Fruit fly (Drosophila melanogaster): Measurements from ENCODE around the gene CG11970.

The CG11970 gene

dm6 chr3R:8957739-8958138, 26.8 kb upstream of the CG11970 start:
- TF ChIP-seq CG8478 (optimal IDR thresholded peaks at IDR 0.05) (no peak), CTCF (optimal IDR thresholded peaks at IDR 0.05) (no peak)

dm6 chr3R:8958300-8958699, 26.2 kb upstream of the CG11970 start:
- TF ChIP-seq CTCF (optimal IDR thresholded peaks at IDR 0.05) (no peak), CG8478 (optimal IDR thresholded peaks at IDR 0.05) (no peak)

DNA sequence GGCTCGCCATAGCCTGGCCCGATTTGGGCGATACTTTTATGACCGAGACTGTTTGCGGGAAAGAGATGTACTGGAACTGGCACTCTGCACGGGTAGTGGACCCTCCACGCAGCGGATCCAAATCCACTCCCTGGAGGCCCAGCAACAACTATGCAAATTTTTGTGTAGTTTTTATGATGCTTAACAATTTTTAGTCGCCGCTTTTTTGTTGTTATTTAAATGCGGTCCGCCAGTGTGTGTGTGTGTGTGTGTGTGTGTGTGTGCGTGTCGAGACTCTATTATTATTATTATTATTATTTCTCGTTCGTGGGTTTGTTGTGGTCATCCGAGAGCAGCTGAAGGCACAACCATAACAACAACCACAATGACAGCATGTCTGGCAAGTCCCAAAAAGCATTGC, 25.4 kb upstream of the CG11970 start:
- TF ChIP-seq CTCF (optimal IDR thresholded peaks at IDR 0.05) = no peak
- no peak for TF ChIP-seq CG8478 (optimal IDR thresholded peaks at IDR 0.05)

DNA sequence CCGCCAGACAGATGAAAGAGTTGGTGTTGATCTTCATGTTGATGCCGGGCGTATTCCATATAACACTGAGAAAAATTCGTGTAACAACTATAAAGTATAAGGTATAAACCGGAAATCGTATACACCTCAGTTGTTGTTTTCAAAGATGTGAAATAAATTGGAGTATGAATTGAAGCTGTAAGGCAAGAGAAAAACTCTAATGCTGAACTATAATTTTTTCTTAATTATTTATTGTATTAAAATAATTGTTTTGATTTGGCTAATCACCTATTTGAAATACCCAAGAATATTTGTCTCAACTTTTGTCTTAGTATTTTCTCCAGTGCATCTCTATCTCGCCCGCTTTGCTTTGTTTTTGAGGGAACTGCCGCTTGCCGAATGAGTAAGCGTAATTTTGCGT, 24.2 kb upstream of the CG11970 start:
- TF ChIP-seq CTCF (optimal IDR thresholded peaks at IDR 0.05) (no peak), CG8478 (optimal IDR thresholded peaks at IDR 0.05) (no peak)

DNA sequence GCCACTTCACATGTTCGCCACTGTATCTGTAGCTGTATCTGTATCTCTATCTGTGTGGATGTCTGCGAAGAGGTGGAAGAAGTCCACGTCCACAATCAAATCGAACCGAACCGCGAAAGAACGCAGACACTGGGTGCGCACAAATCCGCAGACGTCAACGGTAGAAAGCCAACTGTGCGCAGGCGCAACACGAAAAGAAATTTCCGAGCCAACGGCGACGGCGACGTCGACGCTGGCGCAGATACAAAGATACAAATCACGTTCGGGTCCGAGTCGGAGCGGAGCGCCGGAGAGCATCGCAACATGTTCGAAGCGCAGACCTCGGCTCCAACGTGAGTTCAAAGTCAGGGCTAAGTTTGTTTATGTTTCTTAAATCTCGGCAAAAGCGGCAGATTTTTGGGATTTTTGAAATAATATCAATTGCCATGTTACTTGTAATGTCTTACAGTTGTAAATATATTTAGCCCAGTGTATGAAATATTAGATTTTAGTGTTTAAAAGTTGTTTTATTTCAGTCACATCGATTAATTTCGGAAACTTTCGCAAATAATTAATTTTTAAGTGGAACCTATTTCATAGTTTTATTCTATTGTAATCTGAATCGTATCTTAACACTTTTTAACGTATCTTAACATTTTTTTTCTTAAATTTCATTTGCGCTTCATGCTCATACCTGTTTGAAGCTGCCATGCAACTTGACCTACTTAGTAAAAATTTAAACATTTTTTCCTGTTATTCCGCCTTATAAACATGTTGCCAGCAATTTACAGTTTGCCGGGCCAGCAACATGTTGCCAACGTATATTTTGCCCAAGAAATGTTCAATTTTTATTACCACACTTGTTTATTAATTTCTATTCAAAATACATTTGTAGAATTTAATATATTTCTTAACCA, 21.4 kb upstream of the CG11970 start, which contains the start of gene ich:
TSS of gene ich (minus strand) at position 178 of the 896 bp plus-strand sequence.
- TF ChIP-seq CTCF (optimal IDR thresholded peaks at IDR 0.05) (no peak), CG8478 (optimal IDR thresholded peaks at IDR 0.05) (no peak)

DNA sequence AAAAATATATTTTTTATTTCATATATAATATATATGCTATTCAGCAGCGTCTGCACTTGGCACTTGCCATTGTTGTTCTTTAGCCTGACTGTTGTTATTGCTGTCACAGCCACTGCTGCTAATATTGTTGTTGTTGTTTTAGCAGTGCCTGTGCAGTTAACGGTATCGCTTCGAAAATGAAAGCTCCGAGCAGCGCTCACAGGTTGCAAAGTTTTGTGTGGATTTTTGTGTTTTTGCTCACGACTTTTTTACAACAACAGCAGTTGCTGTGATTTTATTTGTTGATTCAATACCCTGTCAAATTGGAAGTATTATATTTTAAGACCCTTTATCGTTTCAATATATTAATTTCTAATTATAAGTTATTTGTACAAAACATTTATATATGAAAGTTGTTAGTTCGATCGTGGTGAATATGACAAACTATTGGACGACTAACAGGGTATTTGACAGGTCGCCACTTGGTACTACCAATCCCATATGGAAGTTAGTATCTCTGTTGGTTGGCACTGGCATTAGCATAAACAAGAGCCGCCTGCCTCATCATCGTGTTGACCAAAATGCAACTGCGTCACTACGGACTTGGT, 20.7 kb upstream of the CG11970 start:
- no peak for TF ChIP-seq CTCF (optimal IDR thresholded peaks at IDR 0.05)

- TF ChIP-seq CG8478 (optimal IDR thresholded peaks at IDR 0.05) (no peak), CTCF (optimal IDR thresholded peaks at IDR 0.05) (no peak)
Observed at dm6 chr3R:8965546-8965945, 19.0 kb upstream of the CG11970 start.

DNA sequence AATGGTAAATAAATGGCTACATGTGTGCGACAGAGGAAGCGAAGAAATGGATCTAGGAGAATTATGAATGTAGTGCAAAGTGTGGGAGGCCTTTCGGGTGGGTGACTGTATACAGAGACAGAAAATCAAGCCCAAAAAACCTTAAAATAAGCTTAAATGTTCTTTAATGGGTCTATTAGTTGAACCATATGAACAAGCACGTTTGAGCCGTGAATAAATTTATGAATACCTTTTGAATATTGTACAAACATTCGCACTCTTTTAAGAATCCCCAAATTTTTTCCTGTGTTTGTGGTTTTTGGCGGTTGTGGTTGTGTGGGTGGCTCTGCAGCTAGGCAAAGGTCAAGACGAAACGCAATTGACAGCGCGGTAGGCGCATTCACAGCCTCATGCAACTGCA, 17.9 kb upstream of the CG11970 start:
- TF ChIP-seq CTCF (optimal IDR thresholded peaks at IDR 0.05) (no peak), CG8478 (optimal IDR thresholded peaks at IDR 0.05) (no peak)

DNA sequence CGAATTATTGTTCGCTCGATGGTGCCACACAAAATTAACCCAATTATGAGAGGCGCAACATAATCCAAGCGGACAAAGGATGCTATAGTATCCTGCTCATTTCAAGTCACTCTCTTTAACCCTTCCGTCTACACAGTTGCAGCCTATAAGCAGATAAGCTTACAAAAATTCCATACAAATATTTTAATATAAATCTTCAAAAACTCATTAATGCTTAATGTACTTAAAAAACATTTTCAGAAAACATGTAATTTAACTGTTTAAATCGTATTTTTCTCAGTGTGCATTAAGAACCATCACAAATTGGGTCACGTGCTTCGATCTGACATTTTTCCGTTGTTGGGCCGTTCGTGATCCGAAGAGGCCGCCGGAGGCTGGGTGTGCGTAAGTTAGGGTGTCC, 15.7 kb upstream of the CG11970 start:
- TF ChIP-seq CG8478 (optimal IDR thresholded peaks at IDR 0.05) = no peak
- no peak for TF ChIP-seq CTCF (optimal IDR thresholded peaks at IDR 0.05)

DNA sequence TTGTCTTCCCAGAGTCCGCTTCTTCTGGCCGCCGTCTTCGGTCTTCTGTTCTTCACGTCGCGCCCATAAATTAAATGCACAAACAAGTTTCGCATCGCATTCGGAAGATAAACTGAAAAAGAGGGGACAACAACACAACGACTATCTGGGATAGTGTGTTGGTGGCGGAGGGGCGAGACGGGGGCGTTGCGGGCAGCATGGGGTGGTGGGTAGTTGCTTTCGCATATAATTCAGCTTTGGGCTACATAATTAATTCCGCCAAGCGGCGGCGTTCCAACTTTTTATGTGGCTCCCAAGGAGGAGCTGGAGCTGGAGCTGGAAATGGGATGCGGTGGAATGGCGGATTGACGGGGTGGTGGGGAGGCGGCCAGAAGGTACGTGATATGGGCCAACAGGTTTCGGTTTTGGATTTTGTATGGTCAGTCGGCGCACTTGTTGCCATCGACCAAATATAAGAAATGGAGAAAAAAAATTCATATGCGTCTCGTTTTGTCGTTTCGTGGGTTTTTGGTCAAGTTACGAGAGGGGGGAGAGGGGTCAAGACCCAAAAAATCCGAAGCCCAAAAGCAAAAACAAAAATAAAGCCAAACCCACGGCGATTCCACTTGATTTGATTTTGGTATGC, 15.1 kb upstream of the CG11970 start:
- TF ChIP-seq CG8478 (optimal IDR thresholded peaks at IDR 0.05) = no peak

DNA sequence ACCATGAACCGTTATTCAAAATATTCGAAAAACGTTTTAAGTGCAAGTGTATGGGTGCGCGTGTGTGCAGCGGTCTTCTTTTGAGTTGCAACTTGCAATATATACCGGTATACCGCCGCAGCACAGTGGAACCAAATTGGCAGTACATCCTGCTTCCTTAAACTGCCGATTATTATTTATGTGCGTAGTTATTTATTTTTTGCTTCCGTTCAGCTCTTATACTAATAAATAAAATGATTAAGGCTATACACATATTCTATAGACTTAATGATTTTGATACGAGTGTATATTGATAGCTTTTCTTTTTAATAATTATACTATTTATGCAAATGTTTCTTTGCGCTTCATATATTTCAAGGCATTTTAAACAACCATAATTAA, 14.6 kb upstream of the CG11970 start:
- TF ChIP-seq CG8478 (optimal IDR thresholded peaks at IDR 0.05) (no peak), CTCF (optimal IDR thresholded peaks at IDR 0.05) (no peak)

DNA sequence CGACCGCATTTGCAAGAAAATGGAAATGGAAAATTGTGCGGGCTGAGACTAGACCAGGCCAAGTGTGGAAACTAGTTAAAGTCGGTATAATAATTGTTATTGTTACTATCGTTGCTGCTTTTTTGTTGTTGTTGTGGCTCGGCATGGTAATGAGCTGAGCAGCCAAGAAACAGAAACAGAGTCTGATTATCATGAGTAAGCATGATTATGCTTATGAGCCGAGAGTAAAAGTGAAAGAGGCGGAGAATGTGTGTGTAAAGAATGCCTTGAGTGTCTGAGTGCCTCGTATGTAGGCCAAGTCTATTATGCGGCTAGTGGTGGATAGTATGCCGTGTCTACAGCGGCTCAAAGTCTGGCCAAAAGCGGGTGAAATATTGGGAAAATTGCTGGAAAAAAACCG, 13.8 kb upstream of the CG11970 start:
- no peak for TF ChIP-seq CTCF (optimal IDR thresholded peaks at IDR 0.05)
- TF ChIP-seq CG8478 (optimal IDR thresholded peaks at IDR 0.05) = no peak

DNA sequence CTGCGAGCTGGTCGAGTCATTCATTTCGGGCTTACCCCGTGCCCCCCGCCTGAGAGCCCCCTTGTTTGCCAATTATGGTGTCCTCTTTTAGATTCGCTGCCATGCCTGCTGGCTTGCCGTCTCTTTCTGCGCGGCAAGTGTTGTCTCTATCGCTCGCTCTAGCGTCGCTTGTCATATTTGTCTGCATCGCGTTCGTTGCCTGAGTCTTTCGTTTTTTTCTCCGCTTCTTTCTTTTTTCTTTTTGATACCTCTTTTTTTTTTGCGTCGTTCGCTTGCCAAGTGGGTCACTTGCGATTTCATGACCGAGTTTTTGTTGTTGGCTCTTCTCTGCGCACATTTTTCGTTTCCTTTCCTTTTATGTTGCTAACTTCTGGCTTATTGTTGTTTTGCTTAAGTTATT, 12.7 kb upstream of the CG11970 start:
- TF ChIP-seq CG8478 (optimal IDR thresholded peaks at IDR 0.05) (no peak), CTCF (optimal IDR thresholded peaks at IDR 0.05) (no peak)

DNA sequence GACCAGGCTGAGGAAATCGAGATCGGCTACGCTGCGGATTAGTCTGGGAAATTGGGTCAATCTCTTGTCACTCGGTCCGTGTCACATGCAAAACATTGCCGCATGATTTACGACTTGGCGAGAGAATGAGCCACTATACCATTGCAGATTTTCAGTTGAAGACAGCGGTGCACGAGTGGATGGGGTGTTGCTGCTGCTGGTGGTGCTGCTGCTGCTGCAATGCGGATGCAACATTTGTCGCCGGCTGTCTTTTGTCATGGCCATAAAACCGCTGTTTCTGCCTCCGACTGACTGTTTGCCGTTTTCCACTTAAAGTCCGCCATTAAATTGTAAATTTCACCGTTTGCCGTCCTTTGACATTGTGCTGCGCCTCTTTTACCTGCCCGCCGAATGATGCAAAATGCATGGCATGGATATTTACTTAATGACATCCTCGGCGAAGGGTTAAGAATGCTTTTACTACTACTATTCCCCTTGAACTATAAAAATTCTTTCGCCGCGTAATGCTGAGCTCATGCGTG, 8.4 kb upstream of the CG11970 start:
- no peak for TF ChIP-seq CTCF (optimal IDR thresholded peaks at IDR 0.05)
- TF ChIP-seq CG8478 (optimal IDR thresholded peaks at IDR 0.05) = no peak

dm6 chr3R:8978768-8979167, 5.8 kb upstream of the CG11970 start:
- TF ChIP-seq CG8478 (optimal IDR thresholded peaks at IDR 0.05) (no peak), CTCF (optimal IDR thresholded peaks at IDR 0.05) (no peak)
